Fruit fly (Drosophila melanogaster): ENCODE measurements around the gene CG18223.
A peak's percentile ranks its signal among the peaks of the same experiment; 100 is the strongest.

The CG18223 gene

dm6 chr3L:18870027-18870426, 50.1 kb downstream of the CG18223 start, which contains the start of gene Blos3 (continued):
- TF ChIP-seq danr (GFP tag; IDR thresholded peaks at IDR 0.05) = 0 out of 2 replicates have a peak, but pooled peaks have one; percentile 6
- TF ChIP-seq repo (GFP tag; optimal IDR thresholded peaks at IDR 0.05) = peak; percentile 32
- no peak for TF ChIP-seq CG1024 (GFP tag; IDR thresholded peaks at IDR 0.05)
- 0 out of 3 replicates have a peak, but pooled peaks have one; percentile 33 for TF ChIP-seq H15 (GFP tag; IDR thresholded peaks at IDR 0.05)
- 0 out of 2 replicates have a peak, but pooled peaks have one; percentile 10 for TF ChIP-seq CG14014 (GFP tag; IDR thresholded peaks at IDR 0.05)
- peak; percentile 65 for TF ChIP-seq lbe (GFP tag; optimal IDR thresholded peaks at IDR 0.05)
- TF ChIP-seq jumu (GFP tag; optimal IDR thresholded peaks at IDR 0.05) = peak; percentile 53
- peak; percentile 37 for TF ChIP-seq HHEX (GFP tag; optimal IDR thresholded peaks at IDR 0.05)
- peak; percentile 21 for TF ChIP-seq eyg (GFP tag; optimal IDR thresholded peaks at IDR 0.05)
- no peak for TF ChIP-seq CG7928 (GFP tag; optimal IDR thresholded peaks at IDR 0.05)
- peak; percentile 56 for TF ChIP-seq CG12391 (tag; optimal IDR thresholded peaks at IDR 0.05)
- TF ChIP-seq CG1529 (GFP tag; optimal IDR thresholded peaks at IDR 0.05) = peak; percentile 73
- peak; percentile 42; the same call in 1 of the 2 replicates for TF ChIP-seq CG6689 (GFP tag; IDR thresholded peaks at IDR 0.05)
- TF ChIP-seq CG8924 (tag; optimal IDR thresholded peaks at IDR 0.05) = peak; percentile 58
- TF ChIP-seq ATbp (GFP tag; optimal IDR thresholded peaks at IDR 0.05) = peak; percentile 57
- no peak for TF ChIP-seq CG13894 (tag; optimal IDR thresholded peaks at IDR 0.05)
- TF ChIP-seq Mad (GFP tag; optimal IDR thresholded peaks at IDR 0.05) = no peak
- peak; percentile 46 for TF ChIP-seq CG13424 (tag; optimal IDR thresholded peaks at IDR 0.05)
- peak; percentile 54 for TF ChIP-seq CG2712 (tag; optimal IDR thresholded peaks at IDR 0.05)
- TF ChIP-seq dm (GFP tag; optimal IDR thresholded peaks at IDR 0.05) = no peak
- TF ChIP-seq CG12744 (GFP tag; optimal IDR thresholded peaks at IDR 0.05) = no peak
- peak; percentile 54 for TF ChIP-seq CoRest (tag; optimal IDR thresholded peaks at IDR 0.05)
- peak; percentile 16; the same call in 1 of the 2 replicates for TF ChIP-seq NFAT (GFP tag; IDR thresholded peaks at IDR 0.05)
- TF ChIP-seq pnt (GFP tag; optimal IDR thresholded peaks at IDR 0.05) = peak; percentile 60
- no peak for TF ChIP-seq org-1 (GFP tag; optimal IDR thresholded peaks at IDR 0.05)
- no peak for TF ChIP-seq CG7839 (tag; optimal IDR thresholded peaks at IDR 0.05)
- TF ChIP-seq Gug (GFP tag; IDR thresholded peaks at IDR 0.05) = peak; percentile 38; the same call in 2 of the 4 replicates
- peak; percentile 57 for TF ChIP-seq CG18599 (GFP tag; optimal IDR thresholded peaks at IDR 0.05)
- peak; percentile 38; the same call in 1 of the 2 replicates for TF ChIP-seq Awh (GFP tag; IDR thresholded peaks at IDR 0.05)
- peak; percentile 61 for TF ChIP-seq Xbp1 (GFP tag; optimal IDR thresholded peaks at IDR 0.05)
- TF ChIP-seq Oli (tag; optimal IDR thresholded peaks at IDR 0.05) = peak; percentile 15
- peak; percentile 24 for TF ChIP-seq bcd (GFP tag; optimal IDR thresholded peaks at IDR 0.05)
- peak; percentile 68 for TF ChIP-seq NC2β (GFP tag; optimal IDR thresholded peaks at IDR 0.05)
- 0 out of 2 replicates have a peak, but pooled peaks have one; percentile 7 for TF ChIP-seq ap (GFP tag; IDR thresholded peaks at IDR 0.05)
- TF ChIP-seq nmo (GFP tag; optimal IDR thresholded peaks at IDR 0.05) = peak; percentile 11
- peak; percentile 58 for TF ChIP-seq CG17359 (tag; optimal IDR thresholded peaks at IDR 0.05)
- peak; percentile 27; the same call in 1 of the 2 replicates for TF ChIP-seq CG17328 (GFP tag; IDR thresholded peaks at IDR 0.05)
- TF ChIP-seq CG2889 (GFP tag; IDR thresholded peaks at IDR 0.05) = no peak
- peak; percentile 7 to 13 for TF ChIP-seq chif (GFP tag; optimal IDR thresholded peaks at IDR 0.05)
- no peak for TF ChIP-seq br (optimal IDR thresholded peaks at IDR 0.05)
- TF ChIP-seq CG18476 (GFP tag; optimal IDR thresholded peaks at IDR 0.05) = peak; percentile 21
- TF ChIP-seq CG30403 (GFP tag; optimal IDR thresholded peaks at IDR 0.05) = peak; percentile 71
- TF ChIP-seq grau (tag; optimal IDR thresholded peaks at IDR 0.05) = peak; percentile 47
- peak; percentile 22 for TF ChIP-seq CG17802 (tag; optimal IDR thresholded peaks at IDR 0.05)
- TF ChIP-seq toy (GFP tag; IDR thresholded peaks at IDR 0.05) = no peak
- TF ChIP-seq fu2 (GFP tag; optimal IDR thresholded peaks at IDR 0.05) = peak; percentile 16
- peak; percentile 40 for TF ChIP-seq CG15696 (tag; optimal IDR thresholded peaks at IDR 0.05)
- TF ChIP-seq CG11085 (GFP tag; IDR thresholded peaks at IDR 0.05) = 0 out of 2 replicates have a peak, but pooled peaks have one; percentile 27
- no peak for TF ChIP-seq CG15011 (GFP tag; optimal IDR thresholded peaks at IDR 0.05)
- 0 out of 2 replicates have a peak, but pooled peaks have one; percentile 6 for TF ChIP-seq CG3847 (GFP tag; IDR thresholded peaks at IDR 0.05)
- peak; percentile 55 for TF ChIP-seq trem (tag; optimal IDR thresholded peaks at IDR 0.05)
